Worm (Caenorhabditis elegans) whole organism, early embryonic: Measurements from ENCODE around the gene lgc-48.

Experiments used
- B0310.2 ChIP-seq: sonication (generic microtip); optimal IDR thresholded peaks from 2 replicates; lab custom pipeline; 2016; ENCODE audit warnings: mild to moderate bottlenecking, missing genetic modification characterization, missing compliant biosample characterization
- aly-1 ChIP-seq: sonication (generic microtip); optimal IDR thresholded peaks from 2 replicates; lab custom pipeline; 2016; ENCODE audit warnings: missing genetic modification characterization, missing compliant biosample characterization
- ama-1 ChIP-seq: fragments of 150-350 bp; optimal IDR thresholded peaks from 2 replicates; lab custom pipeline; 2014
- ceh-13 ChIP-seq: fragments of 200-800 bp; sonication (Bioruptor generic); optimal IDR thresholded peaks from 2 replicates; lab custom pipeline; 2018; ENCODE audit warnings: mild to moderate bottlenecking, missing genetic modification characterization, missing compliant biosample characterization
- ceh-36 ChIP-seq: sonication (generic microtip); optimal IDR thresholded peaks from 2 replicates; lab custom pipeline; 2016; ENCODE audit warnings: missing genetic modification characterization, inconsistent platforms, missing compliant biosample characterization
- flt-1 ChIP-seq: fragments of 200-800 bp; sonication (Bioruptor generic); IDR thresholded peaks from 2 replicates; pipeline ENCODE4 v1.3.6; 2022; ENCODE audit warnings: missing genetic modification characterization, missing compliant biosample characterization
- hmg-4 ChIP-seq: fragments of 200-800 bp; sonication (Bioruptor generic); optimal IDR thresholded peaks from 2 replicates; lab custom pipeline; 2018; ENCODE audit warnings: mild to moderate bottlenecking, missing genetic modification characterization, missing compliant biosample characterization
- hnd-1 ChIP-seq: sonication (generic microtip); optimal IDR thresholded peaks from 2 replicates; lab custom pipeline; 2016; ENCODE audit warnings: missing genetic modification characterization, missing compliant biosample characterization
- sea-1 ChIP-seq: fragments of 200-800 bp; sonication (Bioruptor generic); conservative IDR thresholded peaks from 2 replicates; pipeline ENCODE4 v1.3.6; 2022; ENCODE audit warnings: missing genetic modification characterization, missing compliant biosample characterization
- tra-4 ChIP-seq: sonication (generic microtip); optimal IDR thresholded peaks from 2 replicates; lab custom pipeline; 2017; ENCODE audit warnings: missing genetic modification characterization, missing compliant biosample characterization

DNA sequence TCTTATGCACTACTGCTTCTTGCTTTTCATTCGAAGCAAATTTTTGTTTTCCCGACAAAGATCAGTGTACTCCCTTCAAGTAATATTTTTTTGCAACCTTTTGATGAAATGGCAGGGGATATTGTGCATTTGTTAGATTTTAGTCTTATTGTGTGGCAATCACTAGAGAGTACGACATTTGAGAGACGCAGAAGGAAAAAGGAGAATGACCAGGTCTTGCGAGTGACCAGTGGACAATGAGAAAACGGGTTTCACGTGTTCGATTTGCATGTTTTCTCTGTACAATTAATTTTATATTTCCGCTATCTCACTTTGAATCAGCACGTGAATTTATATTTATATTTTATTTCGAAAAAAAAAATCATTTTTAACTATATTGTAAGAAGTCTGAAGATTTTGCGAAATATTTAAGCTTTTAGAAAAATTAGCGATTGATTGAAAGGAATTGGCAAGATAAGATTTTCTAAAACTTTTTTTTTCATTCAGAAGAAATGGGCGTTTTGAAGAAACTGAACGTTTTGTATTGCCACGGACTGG, 4.1 kb upstream of the lgc-48 start, which contains the start of gene C50B6.9:
- TF ChIP-seq ceh-36 (tag; lab: Kevin White, UChicago) (no peak), flt-1 (GFP tag; lab: Robert Waterston, UW) (no peak), hnd-1 (tag; lab: Kevin White, UChicago) (no peak), ama-1 (no peak), hmg-4 (GFP tag; lab: Kevin White, UChicago) (no peak), sea-1 (no peak), ceh-13 (no peak), aly-1 (tag; lab: Kevin White, UChicago) (no peak), tra-4 (no peak), B0310.2 (tag; lab: Kevin White, UChicago) (no peak)
